Fruit fly (Drosophila melanogaster): ENCODE measurements around the gene YL-1.

YL-1 gene

dm6 chr2L:11010999-11011398, 40.8 kb downstream of the YL-1 start, which contains the start of the genes Art8 and dUTPase (continued):
- TF ChIP-seq Med (GFP tag) (peak; percentile 80), Antp (GFP tag; optimal IDR thresholded peaks at IDR 0.05) (peak; percentile 39), CG17361 (GFP tag; IDR thresholded peaks at IDR 0.05) (peak; percentile 80), NC2α (GFP tag; optimal IDR thresholded peaks at IDR 0.05) (peak; percentile 8), her (GFP tag; optimal IDR thresholded peaks at IDR 0.05) (no peak), Doc3 (GFP tag; IDR thresholded peaks at IDR 0.05; ENCODE audit: partially characterized antibody) (peak; percentile 88), GATAe (GFP tag; conservative IDR thresholded peaks at IDR 0.05) (no peak), lmd (GFP tag; IDR thresholded peaks at IDR 0.05) (peak; percentile 61), Meics (GFP tag; optimal IDR thresholded peaks at IDR 0.05) (peak; percentile 63), sima (GFP tag; optimal IDR thresholded peaks at IDR 0.05) (no peak), CG17802 (tag; optimal IDR thresholded peaks at IDR 0.05) (no peak), CG15269 (tag; optimal IDR thresholded peaks at IDR 0.05) (peak; percentile 61), dysf (GFP tag; IDR thresholded peaks at IDR 0.05) (peak; percentile 54), pan (optimal IDR thresholded peaks at IDR 0.05) (no peak), pan (GFP tag; optimal IDR thresholded peaks at IDR 0.05 in 1 of 2, IDR thresholded peaks at IDR 0.05 in 1 of 2) (peak in 1 of 2 experiments; percentile 62), MTF-1 (GFP tag; optimal IDR thresholded peaks at IDR 0.05; ENCODE audit: borderline replicate concordance) (no peak), Mad (GFP tag; optimal IDR thresholded peaks at IDR 0.05) (peak; percentile 32), HLH3B (GFP tag; IDR thresholded peaks at IDR 0.05) (peak; percentile 55), nau (GFP tag; optimal IDR thresholded peaks at IDR 0.05) (no peak), Asciz (GFP tag; optimal IDR thresholded peaks at IDR 0.05) (no peak), CG4617 (GFP tag; optimal IDR thresholded peaks at IDR 0.05; ENCODE audit: borderline replicate concordance) (peak; percentile 80), ken (GFP tag; IDR thresholded peaks at IDR 0.05) (peak; percentile 62; the same call in 1 of the 3 replicates), CG13775 (GFP tag; optimal IDR thresholded peaks at IDR 0.05) (peak; percentile 79), cad (GFP tag; optimal IDR thresholded peaks at IDR 0.05) (no peak), Fer3 (tag; optimal IDR thresholded peaks at IDR 0.05) (peak; percentile 65), HmgZ (tag; optimal IDR thresholded peaks at IDR 0.05) (peak; percentile 59), sna (GFP tag; IDR thresholded peaks at IDR 0.05; ENCODE audit: partially characterized antibody) (peak; percentile 84), Drgx (GFP tag; IDR thresholded peaks at IDR 0.05) (no peak), NC2β (GFP tag; optimal IDR thresholded peaks at IDR 0.05) (peak; percentile 30), CG18764 (GFP tag; optimal IDR thresholded peaks at IDR 0.05) (peak; percentile 72), tio (GFP tag; optimal IDR thresholded peaks at IDR 0.05) (peak; percentile 53), CG17612 (GFP tag; IDR thresholded peaks at IDR 0.05) (no peak), gfzf (GFP tag; optimal IDR thresholded peaks at IDR 0.05) (peak; percentile 54), Optix (GFP tag; IDR thresholded peaks at IDR 0.05) (no peak), CG12744 (GFP tag; optimal IDR thresholded peaks at IDR 0.05) (peak; percentile 30), CG1603 (tag; optimal IDR thresholded peaks at IDR 0.05) (peak; percentile 30), CG6813 (GFP tag; optimal IDR thresholded peaks at IDR 0.05) (no peak), Hr39 (optimal IDR thresholded peaks at IDR 0.05) (no peak), Awh (GFP tag; IDR thresholded peaks at IDR 0.05) (peak; percentile 63), CG34376 (GFP tag; optimal IDR thresholded peaks at IDR 0.05) (peak; percentile 58), ci (GFP tag; IDR thresholded peaks at IDR 0.05) (peak; percentile 73; the same call in 2 of the 3 replicates), CG15696 (tag; optimal IDR thresholded peaks at IDR 0.05) (peak; percentile 60), CG4730 (GFP tag; IDR thresholded peaks at IDR 0.05) (peak; percentile 61), CG3847 (GFP tag; IDR thresholded peaks at IDR 0.05) (peak; percentile 83), Bgb (GFP tag; IDR thresholded peaks at IDR 0.05; ENCODE audit: partially characterized antibody) (peak; percentile 82), CG5245 (GFP tag; optimal IDR thresholded peaks at IDR 0.05) (peak; percentile 49), Hsf (GFP tag; optimal IDR thresholded peaks at IDR 0.05) (peak; percentile 77), slp2 (GFP tag; optimal IDR thresholded peaks at IDR 0.05) (peak; percentile 29), Hey (tag; optimal IDR thresholded peaks at IDR 0.05) (no peak), tup (GFP tag; optimal IDR thresholded peaks at IDR 0.05) (peak; percentile 22), Dbx (GFP tag; IDR thresholded peaks at IDR 0.05) (peak; percentile 88), CG2116 (GFP tag; optimal IDR thresholded peaks at IDR 0.05) (peak; percentile 98)
